Fruit fly (Drosophila melanogaster) whole organism, adult: ENCODE data around the gene CD98hc.

Experiments
- CG11617 ChIP-seq: fragments of 200-800 bp; sonication (Bioruptor generic); optimal IDR thresholded peaks from 2 replicates; lab custom pipeline; 2017; ENCODE audit warnings: mild to moderate bottlenecking, missing biosample characterization, missing genetic modification reagents, missing genetic modification characterization
- Crg-1 ChIP-seq: fragments of 200-800 bp; sonication (Bioruptor generic); optimal IDR thresholded peaks from 2 replicates; lab custom pipeline; 2016; ENCODE audit warnings: missing biosample characterization, missing genetic modification characterization
- ovo ChIP-seq: fragments of 200-800 bp; sonication (Bioruptor generic); optimal IDR thresholded peaks from 2 replicates; lab custom pipeline; 2016; ENCODE audit warnings: missing biosample characterization, missing genetic modification characterization
- pad ChIP-seq: fragments of 200-800 bp; sonication (Bioruptor generic); optimal IDR thresholded peaks from 3 replicates; lab custom pipeline; 2017; ENCODE audit warnings: missing biosample characterization, missing genetic modification characterization, mild to moderate bottlenecking, moderate library complexity, missing genetic modification reagents

DNA sequence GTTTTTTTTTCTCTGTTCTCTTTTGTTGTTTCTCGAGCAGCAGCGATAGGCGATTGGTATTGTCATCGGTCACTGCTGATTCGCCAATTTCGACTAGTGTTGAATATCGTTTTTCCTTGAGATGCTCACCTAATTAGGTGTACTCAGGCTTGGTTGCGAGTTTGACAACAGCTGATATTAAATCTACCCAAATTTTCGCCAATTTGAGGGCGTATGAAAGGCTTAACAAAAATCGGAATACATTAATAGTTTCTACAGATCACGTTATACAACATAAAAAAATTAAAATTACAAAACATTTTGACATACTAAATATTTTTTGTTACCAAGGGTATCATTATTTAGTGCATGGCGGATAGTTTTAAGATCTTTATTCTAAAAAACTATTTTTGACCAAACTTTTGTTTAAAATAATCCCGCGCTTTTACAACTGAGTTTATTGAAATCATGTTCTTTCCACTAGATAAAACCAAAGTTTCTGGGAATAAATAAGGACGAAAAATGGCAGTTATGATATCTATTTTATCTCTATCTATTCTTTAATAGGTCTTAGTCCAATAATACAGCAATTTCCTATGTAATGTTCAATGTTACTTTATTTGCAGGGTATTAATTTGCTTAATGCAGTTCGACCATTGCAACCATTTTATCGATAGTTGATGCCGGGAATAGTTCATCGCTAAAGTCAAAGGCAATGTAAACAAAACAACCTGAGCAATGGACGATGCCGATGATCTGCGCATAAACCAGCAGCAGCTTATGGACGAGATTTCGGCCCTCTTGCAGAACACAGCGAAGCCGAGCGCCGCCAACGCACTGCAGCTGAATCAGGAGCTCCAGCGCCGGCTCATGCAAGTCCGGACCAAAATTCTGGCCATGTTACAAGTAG lies 35.1 kb upstream of the CD98hc start, which contains the start of the genes CG10435 and Pbp95:
- TF ChIP-seq Crg-1 (GFP tag; lab: Kevin White, UChicago) = peak; percentile 54
- TF ChIP-seq pad (GFP tag; lab: Kevin White, UChicago) = peak; percentile 49
- peak; percentile 72 for TF ChIP-seq CG11617 (GFP tag; lab: Kevin White, UChicago)
- TF ChIP-seq ovo = no peak
